Fruit fly (Drosophila melanogaster) whole organism: ENCODE measurements around the gene CG42404.

Experiments
- Dll ChIP-seq: fragments of >200 bp; optimal IDR thresholded peaks from 2 replicates; lab custom pipeline; 2017
- EcR ChIP-seq, 2 experiments: fragments of >200 bp; optimal IDR thresholded peaks; 2 replicates each; lab custom pipeline; 2017; ENCODE audit warnings: missing biosample characterization in 2 of 2, missing genetic modification characterization in 2 of 2, missing genetic modification reagents in 2 of 2

DNA sequence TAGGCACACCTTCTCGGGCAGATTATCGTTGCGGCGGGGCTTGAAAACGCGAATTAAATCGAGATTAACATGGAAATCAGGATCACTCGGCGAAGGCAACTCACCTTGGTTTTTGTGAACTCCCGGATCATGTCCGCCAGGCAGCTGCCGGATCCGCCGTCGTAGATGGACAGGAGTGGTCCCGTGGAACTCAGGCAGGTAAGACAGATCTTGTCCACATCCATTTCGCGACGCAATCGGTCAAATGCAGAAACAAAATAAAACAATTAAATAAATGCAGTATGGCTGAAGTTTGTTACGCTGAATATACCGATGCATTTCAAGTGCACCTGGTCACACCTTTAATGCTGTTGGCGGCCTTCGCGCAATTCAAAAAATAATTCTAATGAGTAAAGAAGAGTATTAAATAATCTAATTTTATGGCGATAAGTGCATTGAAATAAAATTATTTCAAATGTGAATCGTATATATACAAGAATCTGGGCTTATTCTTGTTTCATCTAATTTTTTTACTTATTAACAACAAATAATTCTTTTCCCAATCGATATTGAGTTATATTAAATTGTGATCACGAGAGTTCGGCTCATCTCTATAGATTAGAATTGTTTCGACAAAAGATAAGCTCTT, 36.4 kb upstream of the CG42404 start, which contains the start of the genes CG6654 and CG4210:
- TF ChIP-seq EcR (GFP tag; optimal IDR thresholded peaks at IDR 0.05; lab: Kevin White, UChicago): no peak
- TF ChIP-seq Dll (lab: Kevin White, UChicago): no peak
